Worm (Caenorhabditis elegans): Measurements from ENCODE around the gene srx-4.

- TF ChIP-seq ama-1 (optimal IDR thresholded peaks at IDR 0.05) (no peak), aly-1 (tag; optimal IDR thresholded peaks at IDR 0.05) (no peak), sea-1 (GFP tag; conservative IDR thresholded peaks at IDR 0.05) (no peak), pes-1 (GFP tag; IDR thresholded peaks at IDR 0.05) (no peak), flt-1 (GFP tag; IDR thresholded peaks at IDR 0.05) (no peak), ceh-36 (tag; optimal IDR thresholded peaks at IDR 0.05) (no peak), hmg-4 (GFP tag; optimal IDR thresholded peaks at IDR 0.05) (no peak), tra-4 (tag; optimal IDR thresholded peaks at IDR 0.05) (no peak), hnd-1 (tag; optimal IDR thresholded peaks at IDR 0.05) (no peak), ets-7 (tag; optimal IDR thresholded peaks at IDR 0.05) (no peak)
Observed at ce11 chrV:736171-736570, 43.6 kb upstream of the srx-4 start, which contains the start of gene srj-25.

Measured in whole organism, early embryonic.